Worm (Caenorhabditis elegans) whole organism, L3 larva: ENCODE data around the gene M04C3.2.

Source experiments
- R02D3.7 ChIP-seq: fragments of 150-350 bp; optimal IDR thresholded peaks from 2 replicates; lab custom pipeline; 2014; ENCODE audit warnings: missing biosample characterization, missing genetic modification characterization
- ZK546.5 ChIP-seq: sonication (generic microtip); optimal IDR thresholded peaks from 2 replicates; lab custom pipeline; 2017; ENCODE audit warnings: missing biosample characterization, missing genetic modification characterization
- aly-2 ChIP-seq: fragments of 150-350 bp; optimal IDR thresholded peaks from 2 replicates; lab custom pipeline; 2014; ENCODE audit warnings: missing biosample characterization, missing genetic modification characterization
- ceh-16 ChIP-seq: sonication (generic microtip); optimal IDR thresholded peaks from 2 replicates; lab custom pipeline; 2017; ENCODE audit warnings: missing biosample characterization, missing genetic modification characterization
- ceh-28 ChIP-seq: fragments of 150-350 bp; optimal IDR thresholded peaks from 2 replicates; lab custom pipeline; 2014; ENCODE audit warnings: missing biosample characterization, missing genetic modification reagents, missing genetic modification characterization
- ceh-9 ChIP-seq: sonication (generic microtip); optimal IDR thresholded peaks from 2 replicates; lab custom pipeline; 2018; ENCODE audit warnings: missing biosample characterization, missing genetic modification characterization
- daf-12 ChIP-seq: fragments of 150-350 bp; optimal IDR thresholded peaks from 2 replicates; lab custom pipeline; 2014; ENCODE audit warnings: missing biosample characterization, missing genetic modification reagents, missing genetic modification characterization
- egl-27 ChIP-seq: sonication (generic microtip); optimal IDR thresholded peaks from 4 replicates; lab custom pipeline; 2017; ENCODE audit warnings: missing biosample characterization, missing genetic modification reagents, missing genetic modification characterization
- elt-1 ChIP-seq: fragments of 150-350 bp; optimal IDR thresholded peaks from 2 replicates; lab custom pipeline; 2014; ENCODE audit warnings: missing biosample characterization, missing genetic modification characterization
- elt-2 ChIP-seq: sonication (generic microtip); optimal IDR thresholded peaks from 2 replicates; lab custom pipeline; 2016; ENCODE audit warnings: missing genetic modification reagents, mild to moderate bottlenecking, missing genetic modification characterization, missing compliant biosample characterization
- elt-3 ChIP-seq, 3 experiments: fragments of 150-350 bp in 1 of 3; sonication (generic microtip) in 2 of 3; optimal IDR thresholded peaks; 2 replicates in 2 of 3; 4 replicates in 1 of 3; lab custom pipeline; 2014 to 2017; ENCODE audit warnings: missing biosample characterization in 3 of 3, missing genetic modification characterization in 3 of 3
- jun-1 ChIP-seq: fragments of 150-350 bp; optimal IDR thresholded peaks from 2 replicates; lab custom pipeline; 2014; ENCODE audit warnings: missing biosample characterization, missing genetic modification reagents, missing genetic modification characterization
- lin-15B ChIP-seq: fragments of 150-350 bp; optimal IDR thresholded peaks from 2 replicates; lab custom pipeline; 2014; ENCODE audit warnings: missing biosample characterization, missing genetic modification characterization
- lsy-12 ChIP-seq: sonication (generic microtip); optimal IDR thresholded peaks from 2 replicates; lab custom pipeline; 2016; ENCODE audit warnings: mild to moderate bottlenecking, missing genetic modification characterization, missing compliant biosample characterization
- mml-1 ChIP-seq: fragments of 150-350 bp; sonication (generic microtip); optimal IDR thresholded peaks from 3 replicates; lab custom pipeline; 2014; ENCODE audit warnings: missing biosample characterization, missing genetic modification characterization
- nfya-1 ChIP-seq: sonication (generic microtip); optimal IDR thresholded peaks from 2 replicates; lab custom pipeline; 2017; ENCODE audit warnings: missing genetic modification characterization, mild to moderate bottlenecking, missing compliant biosample characterization, antibody characterized with exemption, moderate library complexity; ENCODE audit not compliant: insufficient read depth
- nhr-12 ChIP-seq: fragments of 150-350 bp; optimal IDR thresholded peaks from 2 replicates; lab custom pipeline; 2014; ENCODE audit warnings: missing biosample characterization, missing genetic modification characterization
- nhr-23 ChIP-seq: fragments of 150-350 bp; optimal IDR thresholded peaks from 2 replicates; lab custom pipeline; 2014; ENCODE audit warnings: missing biosample characterization, missing genetic modification reagents, missing genetic modification characterization
- nhr-237 ChIP-seq: fragments of 150-350 bp; optimal IDR thresholded peaks from 2 replicates; lab custom pipeline; 2014; ENCODE audit warnings: missing biosample characterization, missing genetic modification characterization
- nhr-28 ChIP-seq: fragments of 150-350 bp; optimal IDR thresholded peaks from 2 replicates; lab custom pipeline; 2014; ENCODE audit warnings: missing biosample characterization, missing genetic modification characterization
- nhr-43 ChIP-seq: sonication (generic microtip); optimal IDR thresholded peaks from 2 replicates; lab custom pipeline; 2016; ENCODE audit warnings: mild to moderate bottlenecking, missing genetic modification characterization, missing compliant biosample characterization; ENCODE audit not compliant: poor library complexity, severe bottlenecking
- nhr-67 ChIP-seq: fragments of 150-350 bp; optimal IDR thresholded peaks from 2 replicates; lab custom pipeline; 2014; ENCODE audit warnings: missing biosample characterization, missing genetic modification characterization
- nhr-77 ChIP-seq: fragments of 150-350 bp; optimal IDR thresholded peaks from 2 replicates; lab custom pipeline; 2014; ENCODE audit warnings: missing biosample characterization, missing genetic modification characterization
- pha-4 ChIP-seq: fragments of 150-350 bp; optimal IDR thresholded peaks from 2 replicates; lab custom pipeline; 2014; ENCODE audit warnings: missing biosample characterization, missing genetic modification reagents, missing genetic modification characterization
- pqm-1 ChIP-seq: fragments of 150-350 bp; optimal IDR thresholded peaks from 2 replicates; lab custom pipeline; 2017; ENCODE audit warnings: missing biosample characterization, missing genetic modification characterization, inconsistent platforms
- sea-2 ChIP-seq: fragments of 150-350 bp; sonication (generic microtip); optimal IDR thresholded peaks from 4 replicates; lab custom pipeline; 2014; ENCODE audit warnings: missing biosample characterization, missing genetic modification reagents, missing genetic modification characterization
- skn-1 ChIP-seq: fragments of 150-350 bp; optimal IDR thresholded peaks from 2 replicates; lab custom pipeline; 2014; ENCODE audit warnings: missing biosample characterization, missing genetic modification characterization
- snpc-4 ChIP-seq: fragments of 150-350 bp; optimal IDR thresholded peaks from 2 replicates; lab custom pipeline; 2014; ENCODE audit warnings: missing biosample characterization, missing genetic modification characterization
- unc-62 ChIP-seq: fragments of 150-350 bp; sonication (generic microtip); optimal IDR thresholded peaks from 4 replicates; lab custom pipeline; 2014; ENCODE audit warnings: missing biosample characterization, missing genetic modification reagents, missing genetic modification characterization
- ztf-11 ChIP-seq: fragments of 150-350 bp; optimal IDR thresholded peaks from 2 replicates; lab custom pipeline; 2014; ENCODE audit warnings: missing biosample characterization, missing genetic modification characterization
- ztf-4 ChIP-seq: fragments of 150-350 bp; optimal IDR thresholded peaks from 2 replicates; lab custom pipeline; 2014; ENCODE audit warnings: missing biosample characterization, missing genetic modification characterization

Gene M04C3.2

DNA sequence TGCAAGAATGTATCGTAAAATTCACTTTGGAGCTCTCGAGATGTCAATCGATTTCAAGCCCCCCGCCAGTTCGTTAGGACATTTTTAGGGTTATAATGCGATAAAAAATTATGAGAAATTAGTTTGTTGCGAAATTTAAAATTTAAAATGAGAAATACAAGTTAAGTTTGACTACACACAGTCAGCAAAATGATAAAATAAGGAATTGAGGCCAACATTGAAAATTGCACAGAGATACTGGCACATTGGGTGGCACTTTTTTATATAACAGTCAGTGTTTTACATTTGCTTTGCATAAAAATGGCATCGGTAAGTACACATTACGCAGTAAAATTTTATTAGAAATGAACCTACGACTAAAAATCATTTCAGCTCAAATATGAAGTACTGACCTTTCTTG, 19.4 kb upstream of the M04C3.2 start, which contains the start of gene Y43F8B.12:
TSS of gene Y43F8B.12 (plus strand) at position 301 of the 400 bp plus-strand sequence.
- TF ChIP-seq ceh-9 (tag; lab: Kevin White, UChicago) = no peak
- no peak for TF ChIP-seq egl-27 (tag; lab: Kevin White, UChicago)
- no peak for TF ChIP-seq unc-62 (GFP tag; lab: Kevin White, UChicago)
- TF ChIP-seq nhr-12 (tag; lab: Kevin White, UChicago) = no peak
- TF ChIP-seq nhr-237 (tag; lab: Kevin White, UChicago) = no peak
- no peak for TF ChIP-seq elt-3 (tag; optimal IDR thresholded peaks at IDR 0.05; lab: Kevin White, UChicago)
- TF ChIP-seq nhr-43 (tag; lab: Kevin White, UChicago) = no peak
- TF ChIP-seq R02D3.7 (tag; lab: Kevin White, UChicago) = no peak
- TF ChIP-seq sea-2 (GFP tag; lab: Kevin White, UChicago) = no peak
- TF ChIP-seq lsy-12 (tag; lab: Kevin White, UChicago) = no peak
- no peak for TF ChIP-seq daf-12 (tag; lab: Kevin White, UChicago)

DNA sequence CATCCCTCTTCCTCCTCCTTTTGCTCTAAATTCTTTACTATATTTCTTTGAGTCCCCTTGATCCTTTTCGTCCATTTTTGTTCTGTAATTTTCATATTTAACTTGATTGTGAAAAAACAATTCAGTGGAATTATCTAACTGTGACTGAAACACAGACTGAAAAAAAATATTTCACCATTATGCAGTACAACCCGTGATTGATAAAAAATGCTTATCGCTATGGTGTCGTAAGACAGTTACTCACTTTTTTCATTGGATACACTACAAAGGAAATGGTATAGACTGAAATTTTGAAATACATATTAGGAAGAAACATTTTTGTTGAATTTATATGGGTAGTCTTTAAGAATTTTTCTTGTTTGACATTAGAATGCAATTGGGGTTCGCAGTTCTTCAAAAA, 18.9 kb upstream of the M04C3.2 start, which contains the start of gene Y43F8B.23:
TSS of gene Y43F8B.23 (minus strand) at position 75 of the 400 bp plus-strand sequence.
- TF ChIP-seq pqm-1 (peak; percentile 63), snpc-4 (tag; lab: Kevin White, UChicago) (no peak), ZK546.5 (no peak), jun-1 (tag; lab: Kevin White, UChicago) (peak; percentile 41), pha-4 (tag; lab: Kevin White, UChicago) (peak; percentile 52), nhr-237 (tag; lab: Kevin White, UChicago) (no peak), elt-2 (tag; lab: Kevin White, UChicago) (peak; percentile 81)

DNA sequence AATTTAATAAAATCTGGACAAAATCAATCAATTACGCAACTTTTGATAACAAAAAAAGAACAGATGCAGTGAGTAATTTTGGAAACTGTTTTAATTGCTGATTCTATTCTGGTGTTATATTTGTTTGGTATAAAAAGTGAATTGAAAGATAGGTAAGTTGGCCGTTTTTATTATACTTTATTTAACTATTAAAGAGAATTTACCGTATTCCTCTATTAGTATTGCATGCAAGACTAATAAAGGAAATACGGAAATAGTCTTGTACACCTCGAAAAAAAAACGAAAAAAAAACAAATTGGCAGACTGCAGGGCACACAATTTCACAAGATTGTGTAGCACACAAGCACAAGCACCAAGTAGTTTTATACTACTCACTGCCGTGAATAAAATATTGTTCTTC, 13.9 kb upstream of the M04C3.2 start, which contains the start of gene Y43F8B.25:
TSS of gene Y43F8B.25 (plus strand) at position 301 of the 400 bp plus-strand sequence.
- TF ChIP-seq ceh-16 (no peak), R02D3.7 (tag; lab: Kevin White, UChicago) (no peak), elt-1 (tag; lab: Kevin White, UChicago) (no peak), pqm-1 (no peak), nhr-28 (tag; lab: Kevin White, UChicago) (no peak), ztf-11 (tag; lab: Kevin White, UChicago) (no peak), nhr-237 (tag; lab: Kevin White, UChicago) (no peak), egl-27 (tag; lab: Kevin White, UChicago) (no peak), aly-2 (tag; lab: Kevin White, UChicago) (no peak), nfya-1 (tag; lab: Kevin White, UChicago) (no peak), ceh-28 (no peak), mml-1 (tag; lab: Kevin White, UChicago) (no peak), lsy-12 (tag; lab: Kevin White, UChicago) (no peak), jun-1 (tag; lab: Kevin White, UChicago) (no peak), ztf-4 (tag; lab: Kevin White, UChicago) (no peak), ceh-9 (tag; lab: Kevin White, UChicago) (no peak), nhr-67 (tag; lab: Kevin White, UChicago) (no peak), skn-1 (tag; lab: Kevin White, UChicago) (no peak)

DNA sequence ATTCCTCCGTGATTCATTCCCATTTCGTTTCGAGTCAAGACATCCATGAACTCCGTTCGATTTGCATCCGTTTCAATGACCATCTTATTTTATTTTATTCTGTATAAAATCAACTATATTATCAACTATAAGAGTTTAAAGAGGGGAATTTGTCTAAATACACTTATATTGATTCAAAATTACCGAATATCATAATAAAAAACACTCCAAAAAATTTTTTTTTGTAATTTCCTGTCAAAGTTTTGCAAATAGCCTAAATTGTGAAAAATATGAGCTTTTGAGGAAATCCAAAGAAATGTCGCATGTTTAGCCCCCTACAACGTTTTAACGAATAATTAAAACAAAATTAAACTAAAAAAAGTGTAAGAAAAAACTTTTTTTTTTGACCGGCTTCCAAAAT, 13.3 kb upstream of the M04C3.2 start, which contains the start of gene Y43F8B.15:
TSS of gene Y43F8B.15 (minus strand) at position 101 of the 400 bp plus-strand sequence.
- TF ChIP-seq nhr-23 (tag; lab: Kevin White, UChicago) = no peak
- TF ChIP-seq lin-15B (tag; lab: Kevin White, UChicago) = no peak
- TF ChIP-seq nhr-77 (tag; lab: Kevin White, UChicago) = no peak
- no peak for TF ChIP-seq nhr-43 (tag; lab: Kevin White, UChicago)
- TF ChIP-seq R02D3.7 (tag; lab: Kevin White, UChicago) = no peak

DNA sequence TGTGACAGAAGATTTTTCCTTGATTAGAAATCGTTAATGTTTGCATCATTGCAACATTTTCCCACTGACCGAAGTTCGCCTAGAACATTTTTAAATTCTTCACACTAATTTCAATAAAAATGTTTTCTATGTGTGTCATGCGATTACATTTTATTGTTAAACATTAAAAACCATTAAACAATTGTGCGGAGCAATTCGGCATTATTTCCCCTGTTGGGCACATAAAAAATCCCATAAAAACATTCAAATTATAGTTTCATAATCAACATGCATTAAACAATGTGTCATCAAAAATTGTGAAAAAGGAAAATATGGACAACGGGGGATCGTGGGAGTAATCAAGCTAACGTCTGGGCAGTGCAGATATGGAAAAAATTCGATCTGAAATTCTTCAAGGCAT, 10.8 kb upstream of the M04C3.2 start:
- TF ChIP-seq pqm-1 (peak; percentile 8), elt-2 (tag; lab: Kevin White, UChicago) (peak; percentile 56)
